Fruit fly (Drosophila melanogaster) Kc167 (cell line): ENCODE measurements around the gene ais.

Source experiments
- Myc ChIP-seq: fragments of >200 bp; optimal IDR thresholded peaks from 2 replicates; lab custom pipeline; 2017; ENCODE audit warnings: missing external identifiers
- Sin3A ChIP-seq: fragments of >200 bp; optimal IDR thresholded peaks from 2 replicates; lab custom pipeline; 2018; ENCODE audit warnings: missing external identifiers
- h ChIP-seq: fragments of >200 bp; optimal IDR thresholded peaks from 3 replicates; lab custom pipeline; 2018; ENCODE audit warnings: missing external identifiers
- insv ChIP-seq: fragments of >200 bp; optimal IDR thresholded peaks from 3 replicates; lab custom pipeline; 2018; ENCODE audit warnings: missing external identifiers
- psq ChIP-seq: fragments of >200 bp; optimal IDR thresholded peaks from 2 replicates; lab custom pipeline; 2017; ENCODE audit warnings: missing external identifiers
- ttk ChIP-seq: sonication (Bioruptor generic); optimal IDR thresholded peaks from 2 replicates; lab custom pipeline; 2017; ENCODE audit warnings: missing external identifiers

ais gene

dm6 chr3L:17814036-17814435 lies 9.5 kb upstream of the ais start, which contains the start of gene Cln3:
Gene Cln3, minus strand, starts transcription at chr3L:17814119.
- no peak for TF ChIP-seq psq
- TF ChIP-seq Myc (lab: Kevin White, UChicago): no peak
- no peak for TF ChIP-seq h (lab: Kevin White, UChicago)
- no peak for TF ChIP-seq Sin3A
- no peak for TF ChIP-seq ttk
- TF ChIP-seq insv (lab: Kevin White, UChicago): no peak

- TF ChIP-seq Sin3A (no peak), ttk (no peak), insv (lab: Kevin White, UChicago) (no peak), psq (no peak), Myc (lab: Kevin White, UChicago) (no peak), h (lab: Kevin White, UChicago) (no peak)
Observed at dm6 chr3L:17808597-17809213, 4.2 kb upstream of the ais start, which contains the start of gene CG32191. Gene CG32191, minus strand, starts transcription at chr3L:17809146.

- no peak for TF ChIP-seq ttk
- no peak for TF ChIP-seq psq
- no peak for TF ChIP-seq Sin3A
Observed at dm6 chr3L:17806357-17807025, 2.0 kb upstream of the ais start, which contains the start of gene CG32187. Gene CG32187, minus strand, starts transcription at chr3L:17806365.

dm6 chr3L:17802107-17802506 lies 2.4 kb downstream of the ais start, which contains the start of gene NUCB1:
Gene NUCB1, minus strand, starts transcription at chr3L:17802279.
- TF ChIP-seq ttk: no peak
- no peak for TF ChIP-seq psq
- TF ChIP-seq h (lab: Kevin White, UChicago): no peak
- no peak for TF ChIP-seq insv (lab: Kevin White, UChicago)
- TF ChIP-seq Sin3A: no peak
- no peak for TF ChIP-seq Myc (lab: Kevin White, UChicago)

- TF ChIP-seq psq (no peak), ttk (no peak), Sin3A (no peak), Myc (lab: Kevin White, UChicago) (no peak), insv (lab: Kevin White, UChicago) (no peak), h (lab: Kevin White, UChicago) (no peak)
Observed at dm6 chr3L:17797494-17797893, 7.0 kb downstream of the ais start, which contains the start of gene CG42816. Gene CG42816, minus strand, starts transcription at chr3L:17797594.

dm6 chr3L:17791495-17791894 lies 13.0 kb downstream of the ais start:
- TF ChIP-seq ttk (no peak), psq (no peak), Myc (lab: Kevin White, UChicago) (no peak), Sin3A (no peak), insv (lab: Kevin White, UChicago) (no peak), h (lab: Kevin White, UChicago) (no peak)

dm6 chr3L:17791467-17791494 lies 13.2 kb downstream of the ais start, which contains the start of gene CG42815:
Gene CG42815, minus strand, starts transcription at chr3L:17791486.
- TF ChIP-seq Myc (lab: Kevin White, UChicago) (no peak), ttk (no peak), h (lab: Kevin White, UChicago) (no peak), psq (no peak), insv (lab: Kevin White, UChicago) (no peak), Sin3A (no peak)

- TF ChIP-seq ttk (no peak), insv (lab: Kevin White, UChicago) (no peak), Myc (lab: Kevin White, UChicago) (no peak), psq (no peak), h (lab: Kevin White, UChicago) (no peak), Sin3A (no peak)
Observed at dm6 chr3L:17791067-17791466, 13.4 kb downstream of the ais start.

dm6 chr3L:17763987-17764386 lies 40.5 kb downstream of the ais start, which contains the start of the genes Adgf-A and Adgf-A2:
Gene Adgf-A, minus strand, starts transcription at chr3L:17764158.
Gene Adgf-A2, minus strand, starts transcription at chr3L:17764158.
- TF ChIP-seq h (lab: Kevin White, UChicago) (no peak), Sin3A (no peak), Myc (lab: Kevin White, UChicago) (no peak), ttk (no peak), psq (no peak), insv (lab: Kevin White, UChicago) (no peak)

dm6 chr3L:17759072-17759747 lies 45.3 kb downstream of the ais start, which contains the start of gene CG32181:
Gene CG32181, plus strand, starts transcription at chr3L:17759697.
- no peak for TF ChIP-seq Myc (lab: Kevin White, UChicago)
- TF ChIP-seq Sin3A: no peak
- TF ChIP-seq h (lab: Kevin White, UChicago): no peak
- TF ChIP-seq ttk: no peak
- no peak for TF ChIP-seq insv (lab: Kevin White, UChicago)
- TF ChIP-seq psq: no peak

dm6 chr3L:17758084-17758211 lies 46.6 kb downstream of the ais start, which contains the start of gene CG32182:
Gene CG32182, plus strand, starts transcription at chr3L:17758112.
- no peak for TF ChIP-seq Sin3A
- no peak for TF ChIP-seq h (lab: Kevin White, UChicago)
- no peak for TF ChIP-seq insv (lab: Kevin White, UChicago)
- TF ChIP-seq Myc (lab: Kevin White, UChicago): no peak
- TF ChIP-seq psq: no peak
- TF ChIP-seq ttk: no peak

dm6 chr3L:17757156-17758083 lies 47.1 kb downstream of the ais start:
- TF ChIP-seq ttk (no peak), psq (no peak), insv (lab: Kevin White, UChicago) (no peak), h (lab: Kevin White, UChicago) (no peak), Myc (lab: Kevin White, UChicago) (no peak), Sin3A (no peak)
